Fruit fly (Drosophila melanogaster) whole organism, embryonic: ENCODE results near the gene CG11436.
A peak's percentile ranks its signal among the peaks of the same experiment; 100 is the strongest.

Experiments
- Atf6 ChIP-seq: fragments of 200-800 bp; sonication (Bioruptor generic); IDR thresholded peaks from 2 replicates; pipeline ENCODE4 v1.3.6; 2022; ENCODE audit warnings: missing biosample characterization, missing genetic modification characterization
- CG10209 ChIP-seq: fragments of 200-800 bp; sonication (Bioruptor generic); optimal IDR thresholded peaks from 3 replicates; lab custom pipeline; 2017; ENCODE audit warnings: missing biosample characterization, mild to moderate bottlenecking, missing genetic modification characterization, missing genetic modification reagents
- CG10267 ChIP-seq: fragments of 200-800 bp; sonication (Bioruptor generic); optimal IDR thresholded peaks from 2 replicates; lab custom pipeline; 2018; ENCODE audit warnings: missing biosample characterization, mild to moderate bottlenecking, missing genetic modification characterization, moderate library complexity
- CG10543 ChIP-seq: fragments of 200-800 bp; sonication (Bioruptor generic); optimal IDR thresholded peaks from 3 replicates; lab custom pipeline; 2017; ENCODE audit warnings: missing biosample characterization, mild to moderate bottlenecking, missing genetic modification characterization, moderate library complexity
- CG12071 ChIP-seq: fragments of 200-800 bp; sonication (Bioruptor generic); optimal IDR thresholded peaks from 3 replicates; lab custom pipeline; 2018; ENCODE audit warnings: missing biosample characterization, mild to moderate bottlenecking, missing genetic modification characterization
- CG12299 ChIP-seq: fragments of 200-800 bp; sonication (Bioruptor generic); optimal IDR thresholded peaks from 2 replicates; lab custom pipeline; 2018; ENCODE audit warnings: missing biosample characterization, mild to moderate bottlenecking, missing genetic modification characterization
- CG12391 ChIP-seq: fragments of 200-800 bp; sonication (Bioruptor generic); optimal IDR thresholded peaks from 3 replicates; lab custom pipeline; 2018; ENCODE audit warnings: missing biosample characterization, mild to moderate bottlenecking, missing genetic modification characterization, moderate library complexity
- CG14441 ChIP-seq: fragments of 200-800 bp; sonication (Bioruptor generic); IDR thresholded peaks from 2 replicates; pipeline ENCODE4 v1.3.6; 2022; ENCODE audit warnings: missing biosample characterization, missing genetic modification characterization
- CG15601 ChIP-seq: fragments of 200-800 bp; sonication (Bioruptor generic); optimal IDR thresholded peaks from 3 replicates; lab custom pipeline; 2019; ENCODE audit warnings: missing biosample characterization, mild to moderate bottlenecking, missing genetic modification characterization, moderate library complexity
- CG30020 ChIP-seq: fragments of 200-800 bp; optimal IDR thresholded peaks from 2 replicates; lab custom pipeline; 2019; ENCODE audit warnings: missing biosample characterization, mild to moderate bottlenecking, missing genetic modification characterization, moderate library complexity
- CG30431 ChIP-seq: fragments of 200-800 bp; sonication (Bioruptor generic); optimal IDR thresholded peaks from 2 replicates; lab custom pipeline; 2017; ENCODE audit warnings: missing biosample characterization, missing genetic modification characterization
- CG31224 ChIP-seq: fragments of 200-800 bp; sonication (Bioruptor generic); IDR thresholded peaks from 2 replicates; pipeline ENCODE4 v1.3.6; 2022; ENCODE audit warnings: missing biosample characterization, missing genetic modification characterization
- CG3281 ChIP-seq: fragments of 200-800 bp; sonication (Bioruptor generic); optimal IDR thresholded peaks from 3 replicates; lab custom pipeline; 2017; ENCODE audit warnings: missing biosample characterization, mild to moderate bottlenecking, missing genetic modification characterization
- CG34376 ChIP-seq: fragments of 200-800 bp; sonication (Bioruptor generic); optimal IDR thresholded peaks from 2 replicates; lab custom pipeline; 2018; ENCODE audit warnings: missing biosample characterization, mild to moderate bottlenecking, missing genetic modification characterization
- CG3838 ChIP-seq: fragments of 200-800 bp; sonication (Bioruptor generic); optimal IDR thresholded peaks from 3 replicates; lab custom pipeline; 2016; ENCODE audit warnings: missing biosample characterization, missing genetic modification characterization
- CG3995 ChIP-seq: fragments of 200-800 bp; sonication (Bioruptor generic); optimal IDR thresholded peaks from 3 replicates; lab custom pipeline; 2016; ENCODE audit warnings: missing biosample characterization, missing genetic modification characterization
- CG43689 ChIP-seq: fragments of 200-800 bp; sonication (Bioruptor generic); IDR thresholded peaks from 2 replicates; pipeline ENCODE4 v1.3.6; 2022; ENCODE audit warnings: missing biosample characterization, missing genetic modification characterization
- CG6813 ChIP-seq: fragments of 200-800 bp; sonication (Bioruptor generic); optimal IDR thresholded peaks from 2 replicates; lab custom pipeline; 2017; ENCODE audit warnings: missing biosample characterization, missing genetic modification characterization, mild to moderate bottlenecking, moderate library complexity, missing genetic modification reagents
- CG7839 ChIP-seq: fragments of 200-800 bp; sonication (Bioruptor generic); optimal IDR thresholded peaks from 3 replicates; lab custom pipeline; 2018; ENCODE audit warnings: missing biosample characterization, mild to moderate bottlenecking, missing genetic modification characterization, moderate library complexity
- CoRest ChIP-seq: fragments of 200-800 bp; sonication (Bioruptor generic); optimal IDR thresholded peaks from 3 replicates; lab custom pipeline; 2018; ENCODE audit warnings: missing biosample characterization, mild to moderate bottlenecking, missing genetic modification characterization, moderate library complexity
- Dad ChIP-seq: fragments of 200-800 bp; sonication (Bioruptor generic); optimal IDR thresholded peaks from 3 replicates; lab custom pipeline; 2016; ENCODE audit warnings: missing biosample characterization, missing genetic modification characterization
- Dp ChIP-seq: fragments of 200-800 bp; sonication (Bioruptor generic); optimal IDR thresholded peaks from 2 replicates; lab custom pipeline; 2018; ENCODE audit warnings: missing biosample characterization, mild to moderate bottlenecking, missing genetic modification characterization, moderate library complexity
- Dref ChIP-seq: fragments of 200-800 bp; sonication (Bioruptor generic); IDR thresholded peaks from 2 replicates; pipeline ENCODE4 v1.3.6; 2022; ENCODE audit warnings: missing biosample characterization, missing genetic modification characterization
- HLHmδ ChIP-seq: fragments of 200-800 bp; sonication (Bioruptor generic); optimal IDR thresholded peaks from 2 replicates; lab custom pipeline; 2018; ENCODE audit warnings: missing biosample characterization, mild to moderate bottlenecking, missing genetic modification characterization, moderate library complexity
- Lpt ChIP-seq: fragments of >200 bp; optimal IDR thresholded peaks from 2 replicates; lab custom pipeline; 2018; ENCODE audit warnings: missing biosample characterization, missing genetic modification characterization
- Nf-YC ChIP-seq: fragments of 200-800 bp; optimal IDR thresholded peaks from 3 replicates; lab custom pipeline; 2019; ENCODE audit warnings: missing biosample characterization, mild to moderate bottlenecking, missing genetic modification characterization, moderate library complexity
- Opbp ChIP-seq: fragments of 200-800 bp; sonication (Bioruptor generic); IDR thresholded peaks from 3 replicates; pipeline ENCODE4 v1.3.6; 2022; ENCODE audit warnings: missing biosample characterization, missing genetic modification characterization; ENCODE audit not compliant: partially characterized antibody
- Pdp1 ChIP-seq, 2 experiments: fragments of 200-800 bp; sonication (Bioruptor generic); optimal IDR thresholded peaks; 3 replicates each; lab custom pipeline; 2016; ENCODE audit warnings: missing biosample characterization in 2 of 2, missing genetic modification characterization in 2 of 2, mild to moderate bottlenecking in 1 of 2, moderate library complexity in 1 of 2
- Spps ChIP-seq: fragments of 200-800 bp; sonication (Bioruptor generic); optimal IDR thresholded peaks from 2 replicates; lab custom pipeline; 2018; ENCODE audit warnings: missing biosample characterization, mild to moderate bottlenecking, missing genetic modification characterization
- aop ChIP-seq: fragments of 200-800 bp; sonication (Bioruptor generic); IDR thresholded peaks from 2 replicates; pipeline ENCODE4 v1.3.6; 2022; ENCODE audit warnings: missing biosample characterization, missing genetic modification characterization
- ara ChIP-seq: fragments of 200-800 bp; sonication (Bioruptor generic); IDR thresholded peaks from 2 replicates; pipeline ENCODE4 v1.3.6; 2022; ENCODE audit warnings: missing biosample characterization, missing genetic modification characterization
- caup ChIP-seq: fragments of 200-800 bp; sonication (Bioruptor generic); optimal IDR thresholded peaks from 3 replicates; lab custom pipeline; 2017; ENCODE audit warnings: missing biosample characterization, mild to moderate bottlenecking, missing genetic modification characterization, moderate library complexity; ENCODE audit not compliant: severe bottlenecking
- croc ChIP-seq: fragments of 200-800 bp; sonication (Bioruptor generic); conservative IDR thresholded peaks from 3 replicates; pipeline ENCODE4 v1.3.6; 2022; ENCODE audit warnings: missing biosample characterization, missing genetic modification characterization
- dimm ChIP-seq: fragments of 200-800 bp; sonication (Bioruptor generic); IDR thresholded peaks from 2 replicates; pipeline ENCODE4 v1.3.6; 2022; ENCODE audit warnings: missing biosample characterization, missing genetic modification characterization
- dmrt99B ChIP-seq: fragments of 200-800 bp; sonication (Bioruptor generic); optimal IDR thresholded peaks from 2 replicates; lab custom pipeline; 2018; ENCODE audit warnings: missing biosample characterization, mild to moderate bottlenecking, missing genetic modification characterization, moderate library complexity
- ems ChIP-seq: fragments of 200-800 bp; sonication (Bioruptor generic); optimal IDR thresholded peaks from 3 replicates; lab custom pipeline; 2016; ENCODE audit warnings: missing biosample characterization, missing genetic modification characterization
- eyg ChIP-seq: fragments of 200-800 bp; sonication (Bioruptor generic); optimal IDR thresholded peaks from 3 replicates; lab custom pipeline; 2016; ENCODE audit warnings: missing biosample characterization, missing genetic modification characterization
- fd96Cb ChIP-seq: fragments of 200-800 bp; sonication (Bioruptor generic); optimal IDR thresholded peaks from 2 replicates; lab custom pipeline; 2018; ENCODE audit warnings: missing biosample characterization, mild to moderate bottlenecking, missing genetic modification characterization, moderate library complexity
- gfzf ChIP-seq: fragments of 200-800 bp; sonication (Bioruptor generic); optimal IDR thresholded peaks from 2 replicates; lab custom pipeline; 2016; ENCODE audit warnings: missing biosample characterization, mild to moderate bottlenecking, missing genetic modification characterization, moderate library complexity
- inv ChIP-seq: fragments of 200-800 bp; sonication (Bioruptor generic); IDR thresholded peaks from 2 replicates; pipeline ENCODE4 v1.3.6; 2022; ENCODE audit warnings: missing biosample characterization, missing genetic modification characterization; ENCODE audit not compliant: partially characterized antibody
- jing ChIP-seq: fragments of 200-800 bp; sonication (Bioruptor generic); optimal IDR thresholded peaks from 2 replicates; lab custom pipeline; 2018; ENCODE audit warnings: missing biosample characterization, mild to moderate bottlenecking, missing genetic modification characterization
- jumu ChIP-seq: fragments of 200-800 bp; sonication (Bioruptor generic); optimal IDR thresholded peaks from 3 replicates; lab custom pipeline; 2016; ENCODE audit warnings: missing biosample characterization, missing genetic modification characterization
- pan ChIP-seq, 4 experiments: fragments of >200 bp in 3 of 4; fragments of 200-800 bp in 1 of 4; sonication (Bioruptor generic) in 1 of 4; optimal IDR thresholded peaks in 3 of 4; IDR thresholded peaks in 1 of 4; 2 replicates each; pipeline versions ENCODE4 v1.3.6 to Lab custom; 2017 to 2022; ENCODE audit warnings: missing biosample characterization in 2 of 4, missing genetic modification characterization in 2 of 4, mixed read lengths in 1 of 4
- pb ChIP-seq: fragments of 200-800 bp; sonication (Bioruptor generic); optimal IDR thresholded peaks from 3 replicates; lab custom pipeline; 2016; ENCODE audit warnings: missing biosample characterization, missing genetic modification characterization
- pita ChIP-seq: fragments of 200-800 bp; sonication (Bioruptor generic); optimal IDR thresholded peaks from 2 replicates; lab custom pipeline; 2017; ENCODE audit warnings: missing biosample characterization, mild to moderate bottlenecking, missing genetic modification characterization
- pros ChIP-seq: fragments of 200-800 bp; sonication (Bioruptor generic); optimal IDR thresholded peaks from 3 replicates; lab custom pipeline; 2019; ENCODE audit warnings: missing biosample characterization, mild to moderate bottlenecking, missing genetic modification characterization, moderate library complexity
- ssp ChIP-seq: fragments of 200-800 bp; sonication (Bioruptor generic); IDR thresholded peaks from 2 replicates; pipeline ENCODE4 v1.3.6; 2022; ENCODE audit warnings: missing biosample characterization, missing genetic modification characterization
- vvl ChIP-seq: fragments of 200-800 bp; sonication (Bioruptor generic); IDR thresholded peaks from 2 replicates; pipeline ENCODE4 v1.3.6; 2022; ENCODE audit warnings: missing biosample characterization, missing genetic modification characterization
- zen2 ChIP-seq: fragments of 200-800 bp; sonication (Bioruptor generic); IDR thresholded peaks from 3 replicates; pipeline ENCODE4 v1.3.6; 2022; ENCODE audit warnings: missing biosample characterization, missing genetic modification characterization; ENCODE audit not compliant: partially characterized antibody

Gene CG11436

dm6 chrX:4507121-4507520 lies 44.6 kb downstream of the CG11436 start (continued):
- TF ChIP-seq fd96Cb (no peak), CG3281 (peak; percentile 66), pros (peak; percentile 87), CG3838 (GFP tag; lab: Kevin White, UChicago) (no peak), gfzf (GFP tag; lab: Kevin White, UChicago) (no peak), dimm (GFP tag; lab: Robert Waterston, UW) (peak; percentile 43; the same call in 1 of the 2 replicates), CG7839 (tag; lab: Kevin White, UChicago) (peak; percentile 53), ara (peak; percentile 65; the same call in 1 of the 2 replicates), pb (GFP tag; lab: Kevin White, UChicago) (peak; percentile 47), CG14441 (GFP tag; lab: Robert Waterston, UW) (peak; percentile 61), inv (GFP tag; lab: Robert Waterston, UW) (no peak), pita (GFP tag; lab: Kevin White, UChicago) (no peak), CG30431 (GFP tag; lab: Kevin White, UChicago) (peak; percentile 36), Spps (no peak), CG12071 (GFP tag; lab: Kevin White, UChicago) (peak; percentile 48), CG12299 (no peak), zen2 (no peak), Opbp (GFP tag; lab: Robert Waterston, UW) (peak; percentile 55), CG10209 (GFP tag; lab: Kevin White, UChicago) (peak; percentile 8), jing (peak; percentile 49), eyg (GFP tag; lab: Kevin White, UChicago) (no peak), CG3995 (GFP tag; lab: Kevin White, UChicago) (no peak), CG31224 (GFP tag; lab: Robert Waterston, UW) (no peak), Dref (GFP tag; lab: Robert Waterston, UW) (no peak), dmrt99B (tag; lab: Kevin White, UChicago) (peak; percentile 44), Dad (GFP tag; lab: Kevin White, UChicago) (peak; percentile 28), Dp (peak; percentile 17), ssp (GFP tag; lab: Robert Waterston, UW) (0 out of 2 replicates have a peak, but pooled peaks have one; percentile 19), CG34376 (GFP tag; lab: Kevin White, UChicago) (no peak), CG15601 (peak; percentile 38), vvl (peak; percentile 79), CG10543 (GFP tag; lab: Kevin White, UChicago) (peak; percentile 6), CG43689 (0 out of 2 replicates have a peak, but pooled peaks have one; percentile 23), jumu (GFP tag; lab: Kevin White, UChicago) (peak; percentile 51), CoRest (tag; lab: Kevin White, UChicago) (peak; percentile 58), ems (no peak), croc (GFP tag; lab: Robert Waterston, UW) (peak; percentile 17; the same call in 1 of the 3 replicates), CG10267 (tag; lab: Kevin White, UChicago) (peak; percentile 13), Atf6 (no peak), Lpt (peak; percentile 43), Pdp1 (GFP tag; optimal IDR thresholded peaks at IDR 0.05; lab: Kevin White, UChicago) (peak; percentile 21 to 54), caup (GFP tag; lab: Kevin White, UChicago) (peak; percentile 56), aop (GFP tag; lab: Robert Waterston, UW) (no peak), CG12391 (tag; lab: Kevin White, UChicago) (peak; percentile 34), CG30020 (tag; lab: Kevin White, UChicago) (no peak), HLHmδ (GFP tag; lab: Kevin White, UChicago) (peak; percentile 85), pan (optimal IDR thresholded peaks at IDR 0.05; lab: Kevin White, UChicago) (no peak), pan (GFP tag; optimal IDR thresholded peaks at IDR 0.05 in 1 of 2, IDR thresholded peaks at IDR 0.05 in 1 of 2) (peak in 1 of 2 experiments; percentile 42), Nf-YC (tag; lab: Kevin White, UChicago) (peak; percentile 30), CG6813 (GFP tag; lab: Kevin White, UChicago) (peak; percentile 54)
